Worm (Caenorhabditis elegans) whole organism, L1 larva: ENCODE results near the gene usp-4.

Experiments
- fos-1 ChIP-seq: fragments of 150-350 bp; optimal IDR thresholded peaks from 2 replicates; lab custom pipeline; 2014; ENCODE audit warnings: missing biosample characterization, missing genetic modification characterization
- mep-1 ChIP-seq: fragments of 150-350 bp; optimal IDR thresholded peaks from 2 replicates; lab custom pipeline; 2014; ENCODE audit warnings: missing biosample characterization, missing genetic modification characterization
- nhr-12 ChIP-seq: sonication (generic microtip); optimal IDR thresholded peaks from 2 replicates; lab custom pipeline; 2017; ENCODE audit warnings: missing biosample characterization, missing genetic modification characterization
- nhr-76 ChIP-seq: sonication (generic microtip); optimal IDR thresholded peaks from 2 replicates; lab custom pipeline; 2017; ENCODE audit warnings: missing biosample characterization, missing genetic modification characterization
- nhr-84 ChIP-seq: sonication (generic microtip); optimal IDR thresholded peaks from 2 replicates; lab custom pipeline; 2017; ENCODE audit warnings: missing biosample characterization, missing genetic modification characterization
- nhr-90 ChIP-seq: sonication (generic microtip); optimal IDR thresholded peaks from 2 replicates; lab custom pipeline; 2016; ENCODE audit warnings: mild to moderate bottlenecking, missing genetic modification characterization, missing compliant biosample characterization; ENCODE audit not compliant: poor library complexity
- skn-1 ChIP-seq: fragments of 150-350 bp; optimal IDR thresholded peaks from 2 replicates; lab custom pipeline; 2014; ENCODE audit warnings: missing biosample characterization, missing genetic modification characterization
- snpc-4 ChIP-seq: fragments of 150-350 bp; optimal IDR thresholded peaks from 2 replicates; lab custom pipeline; 2014; ENCODE audit warnings: missing biosample characterization, missing genetic modification characterization

DNA sequence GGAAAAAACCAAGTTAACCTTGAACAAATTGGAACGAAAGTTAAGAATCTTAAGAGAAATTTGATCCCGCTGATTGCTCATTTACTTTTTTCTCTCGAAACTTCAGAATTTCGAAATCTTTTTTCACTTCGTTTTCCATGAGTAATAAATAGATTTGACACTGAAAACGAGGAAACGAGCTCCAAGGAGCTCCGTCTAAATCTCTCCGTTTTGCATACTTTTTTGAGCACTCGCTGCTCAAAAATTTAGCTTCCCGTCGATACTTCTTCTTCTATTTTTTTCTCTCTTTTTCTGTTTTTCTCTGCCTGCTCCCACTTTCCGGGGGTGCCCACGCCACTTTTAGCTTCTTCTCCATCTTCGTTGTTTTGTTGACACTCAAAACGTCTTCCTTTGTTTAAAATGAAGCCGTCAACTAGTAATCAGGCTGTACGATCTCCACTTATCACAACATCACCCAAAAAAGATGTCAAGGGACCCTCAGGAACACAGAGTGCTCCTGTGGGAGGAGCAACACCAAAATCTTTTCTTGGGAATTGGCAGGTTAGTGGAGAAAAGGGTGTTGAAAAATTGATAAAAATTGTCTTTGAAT, 49.5 kb downstream of the usp-4 start, which contains the start of gene C17H12.10:
- TF ChIP-seq skn-1 (tag; lab: Kevin White, UChicago) (peak; percentile 56), nhr-76 (no peak), nhr-12 (no peak), fos-1 (no peak), snpc-4 (tag; lab: Kevin White, UChicago) (peak; percentile 32), mep-1 (peak; percentile 15), nhr-84 (tag; lab: Kevin White, UChicago) (no peak), nhr-90 (tag; lab: Kevin White, UChicago) (no peak)
